Fruit fly (Drosophila melanogaster): ENCODE data around the gene snRNP-U1-70K.

snRNP-U1-70K gene

dm6 chr2L:6921360-6922090, 50.0 kb downstream of the snRNP-U1-70K start (continued):
- TF ChIP-seq fd96Cb (tag; optimal IDR thresholded peaks at IDR 0.05) (no peak), sd (tag; optimal IDR thresholded peaks at IDR 0.05) (no peak), CG10274 (GFP tag; optimal IDR thresholded peaks at IDR 0.05) (no peak), Lim3 (GFP tag; IDR thresholded peaks at IDR 0.05) (no peak), CG2202 (tag; optimal IDR thresholded peaks at IDR 0.05) (no peak), CG12659 (GFP tag; optimal IDR thresholded peaks at IDR 0.05) (peak; percentile 13), Dbx (GFP tag; IDR thresholded peaks at IDR 0.05) (no peak), Taf1 (GFP tag; IDR thresholded peaks at IDR 0.05) (no peak), Sox100B (GFP tag; optimal IDR thresholded peaks at IDR 0.05) (no peak), CG10147 (GFP tag; optimal IDR thresholded peaks at IDR 0.05) (peak; percentile 51), CG32772 (GFP tag; IDR thresholded peaks at IDR 0.05) (peak; percentile 24; the same call in 1 of the 2 replicates), CG15696 (tag; optimal IDR thresholded peaks at IDR 0.05) (no peak), CG17328 (GFP tag; IDR thresholded peaks at IDR 0.05) (no peak), gsb (GFP tag; IDR thresholded peaks at IDR 0.05) (no peak), Dfd (GFP tag; optimal IDR thresholded peaks at IDR 0.05) (no peak), sisA (GFP tag; IDR thresholded peaks at IDR 0.05) (no peak), emc (GFP tag; optimal IDR thresholded peaks at IDR 0.05) (no peak), CG7745 (tag; optimal IDR thresholded peaks at IDR 0.05) (no peak), fru (optimal IDR thresholded peaks at IDR 0.05) (no peak), CG17829 (tag; optimal IDR thresholded peaks at IDR 0.05) (peak; percentile 8), CG12236 (GFP tag; optimal IDR thresholded peaks at IDR 0.05) (no peak), NC2β (GFP tag; optimal IDR thresholded peaks at IDR 0.05) (no peak), CoRest (tag; optimal IDR thresholded peaks at IDR 0.05) (no peak), MESR4 (GFP tag; optimal IDR thresholded peaks at IDR 0.05) (no peak), CG7987 (GFP tag; optimal IDR thresholded peaks at IDR 0.05) (no peak), hkb (optimal IDR thresholded peaks at IDR 0.05) (no peak), hkb (GFP tag; IDR thresholded peaks at IDR 0.05) (no peak), shn (GFP tag; optimal IDR thresholded peaks at IDR 0.05) (no peak), gce (GFP tag; IDR thresholded peaks at IDR 0.05) (no peak), stwl (tag; optimal IDR thresholded peaks at IDR 0.05) (peak; percentile 20), psq (GFP tag; optimal IDR thresholded peaks at IDR 0.05) (peak; percentile 78), Xbp1 (GFP tag; optimal IDR thresholded peaks at IDR 0.05) (no peak), HHEX (GFP tag; optimal IDR thresholded peaks at IDR 0.05) (no peak), Hsf (GFP tag; optimal IDR thresholded peaks at IDR 0.05) (no peak), Atf3 (GFP tag; optimal IDR thresholded peaks at IDR 0.05) (no peak), CG18619 (GFP tag; optimal IDR thresholded peaks at IDR 0.05) (no peak), vvl (GFP tag; IDR thresholded peaks at IDR 0.05) (no peak), CG4424 (GFP tag; optimal IDR thresholded peaks at IDR 0.05) (no peak), CG3995 (GFP tag; optimal IDR thresholded peaks at IDR 0.05) (no peak), Drgx (GFP tag; IDR thresholded peaks at IDR 0.05) (no peak), CkIIα-i1 (GFP tag; IDR thresholded peaks at IDR 0.05) (no peak), p53 (GFP tag; optimal IDR thresholded peaks at IDR 0.05) (no peak), CG13123 (GFP tag; optimal IDR thresholded peaks at IDR 0.05) (no peak), Rfx (GFP tag; IDR thresholded peaks at IDR 0.05) (no peak), CG4360 (GFP tag; IDR thresholded peaks at IDR 0.05) (no peak), Usf (GFP tag; optimal IDR thresholded peaks at IDR 0.05) (no peak), CG17612 (GFP tag; IDR thresholded peaks at IDR 0.05) (no peak), az2 (GFP tag; optimal IDR thresholded peaks at IDR 0.05) (no peak), stc (GFP tag; IDR thresholded peaks at IDR 0.05) (no peak), gsb-n (tag; optimal IDR thresholded peaks at IDR 0.05) (peak; percentile 16), PHDP (tag; optimal IDR thresholded peaks at IDR 0.05) (no peak), CG13894 (tag; optimal IDR thresholded peaks at IDR 0.05) (no peak)
